Worm (Caenorhabditis elegans): Measurements from ENCODE around the gene srd-74.

DNA sequence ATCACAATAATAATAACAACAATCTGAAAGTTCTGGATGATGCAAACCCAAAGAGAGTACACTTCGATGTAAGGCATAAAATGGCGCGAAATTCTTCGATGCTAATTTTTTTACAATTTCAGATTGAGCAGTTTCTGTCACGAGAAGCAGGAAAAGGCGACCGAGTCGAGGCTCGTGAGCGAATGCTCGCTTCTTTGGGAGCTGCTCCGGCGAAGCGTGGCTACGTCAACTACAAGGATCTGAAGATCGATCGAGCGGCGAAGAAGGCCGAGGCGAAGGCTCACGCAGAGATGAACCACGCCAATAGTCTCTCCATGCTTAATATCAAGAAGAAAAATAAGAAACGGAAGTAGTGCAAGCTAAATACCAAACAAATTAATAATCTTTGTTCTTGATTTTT, 42.2 kb downstream of the srd-74 start:
- no peak for TF ChIP-seq ZK185.1 (tag; optimal IDR thresholded peaks at IDR 0.05; ENCODE audit: poor library complexity, severe bottlenecking)
- no peak for TF ChIP-seq F23B12.7 (tag; optimal IDR thresholded peaks at IDR 0.05; ENCODE audit: insufficient read depth)
